Fruit fly (Drosophila melanogaster): ENCODE data around the gene CG14634.

DNA sequence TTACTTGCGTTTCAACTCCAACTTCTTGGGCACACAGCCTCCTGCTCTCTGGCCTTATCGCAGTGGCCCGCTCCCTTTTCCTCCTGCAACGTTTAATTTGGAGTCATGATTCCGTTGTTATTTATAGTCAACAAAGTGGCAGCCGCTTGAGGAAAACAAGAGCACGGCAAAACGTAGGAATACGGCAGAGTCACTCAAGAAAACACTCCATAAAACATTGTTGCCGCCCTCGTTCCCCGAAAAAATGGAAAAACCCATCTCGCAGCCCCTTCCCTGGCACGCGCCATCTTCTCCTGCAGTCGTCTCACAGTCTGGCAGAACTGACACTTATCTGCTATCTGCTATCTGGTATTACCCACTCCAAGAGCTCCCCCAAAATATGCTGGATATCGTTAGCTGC lies 37.4 kb upstream of the CG14634 start:
- TF ChIP-seq CG8478 (optimal IDR thresholded peaks at IDR 0.05), result no peak
- TF ChIP-seq CTCF (optimal IDR thresholded peaks at IDR 0.05), result no peak
